Worm (Caenorhabditis elegans) whole organism, L4 larva: ENCODE data around the gene C30G7.4.

Source experiments
- R02D3.7 ChIP-seq: fragments of 150-350 bp; sonication (generic microtip); optimal IDR thresholded peaks from 3 replicates; lab custom pipeline; 2014; ENCODE audit warnings: missing biosample characterization, missing genetic modification characterization
- T26A8.4 ChIP-seq: fragments of 200-800 bp; sonication (Bioruptor generic); IDR thresholded peaks from 2 replicates; pipeline ENCODE4 v1.3.6; 2022; ENCODE audit warnings: missing genetic modification characterization, missing compliant biosample characterization
- Y75B8A.6 ChIP-seq: fragments of 200-800 bp; sonication (Bioruptor generic); IDR thresholded peaks from 2 replicates; pipeline ENCODE4 v1.3.6; 2022; ENCODE audit warnings: missing genetic modification reagents, missing genetic modification characterization, missing compliant biosample characterization
- aha-1 ChIP-seq: fragments of 150-350 bp; peaks from one replicate; lab custom pipeline; 2014; ENCODE audit warnings: missing biosample characterization, missing genetic modification characterization
- arid-1 ChIP-seq: fragments of 200-800 bp; sonication (Bioruptor generic); conservative IDR thresholded peaks from 2 replicates; pipeline ENCODE4 v1.3.6; 2022; ENCODE audit warnings: missing genetic modification reagents, missing genetic modification characterization, missing compliant biosample characterization
- attf-4 ChIP-seq: sonication (generic microtip); optimal IDR thresholded peaks from 3 replicates; lab custom pipeline; 2017; ENCODE audit warnings: missing biosample characterization, missing genetic modification characterization
- ceh-20 ChIP-seq: fragments of 200-800 bp; sonication (Bioruptor generic); IDR thresholded peaks from 2 replicates; pipeline ENCODE4 v1.3.6; 2022; ENCODE audit warnings: missing genetic modification reagents, missing genetic modification characterization, missing compliant biosample characterization
- ceh-44 ChIP-seq: fragments of 200-800 bp; sonication (Bioruptor generic); IDR thresholded peaks from 2 replicates; pipeline ENCODE4 v1.3.6; 2022; ENCODE audit warnings: missing genetic modification reagents, missing genetic modification characterization, missing compliant biosample characterization
- ces-1 ChIP-seq: fragments of 150-350 bp; sonication (generic microtip); optimal IDR thresholded peaks from 4 replicates; lab custom pipeline; 2014; ENCODE audit warnings: missing biosample characterization, missing genetic modification reagents, missing genetic modification characterization
- daf-16 ChIP-seq, 3 experiments: sonication (generic microtip); optimal IDR thresholded peaks; 2 replicates each; lab custom pipeline; 2016 to 2017; ENCODE audit warnings: missing genetic modification characterization in 3 of 3, missing genetic modification reagents in 3 of 3, mild to moderate bottlenecking in 2 of 3, missing compliant biosample characterization in 2 of 3, missing biosample characterization in 1 of 3, moderate library complexity in 1 of 3
- egl-27 ChIP-seq: sonication (generic microtip); optimal IDR thresholded peaks from 3 replicates; lab custom pipeline; 2017; ENCODE audit warnings: missing biosample characterization, missing genetic modification reagents, missing genetic modification characterization
- fkh-10 ChIP-seq: fragments of 150-350 bp; optimal IDR thresholded peaks from 2 replicates; lab custom pipeline; 2014; ENCODE audit warnings: missing biosample characterization, missing genetic modification reagents, missing genetic modification characterization
- gei-8 ChIP-seq: fragments of 200-800 bp; sonication (Bioruptor generic); optimal IDR thresholded peaks from 2 replicates; lab custom pipeline; 2018; ENCODE audit warnings: mild to moderate bottlenecking, missing genetic modification characterization, missing compliant biosample characterization
- hlh-11 ChIP-seq: fragments of 200-800 bp; sonication (Bioruptor generic); optimal IDR thresholded peaks from 2 replicates; lab custom pipeline; 2018; ENCODE audit warnings: mild to moderate bottlenecking, missing genetic modification characterization, missing compliant biosample characterization
- hlh-30 ChIP-seq: sonication (generic microtip); optimal IDR thresholded peaks from 2 replicates; lab custom pipeline; 2017; ENCODE audit warnings: antibody characterized with exemption, mild to moderate bottlenecking, missing genetic modification characterization, missing compliant biosample characterization; ENCODE audit not compliant: insufficient read depth
- hmg-1.1 ChIP-seq: fragments of 200-800 bp; sonication (Bioruptor generic); IDR thresholded peaks from 2 replicates; pipeline ENCODE4 v1.3.6; 2022; ENCODE audit warnings: missing genetic modification reagents, missing genetic modification characterization, missing compliant biosample characterization
- lim-7 ChIP-seq: fragments of 200-800 bp; sonication (Bioruptor generic); IDR thresholded peaks from 2 replicates; pipeline ENCODE4 v1.3.6; 2022; ENCODE audit warnings: missing genetic modification characterization, missing compliant biosample characterization
- lin-38 ChIP-seq: fragments of 200-800 bp; sonication (Bioruptor generic); IDR thresholded peaks from 2 replicates; pipeline ENCODE4 v1.3.6; 2022; ENCODE audit warnings: missing genetic modification reagents, missing genetic modification characterization, missing compliant biosample characterization
- lin-39 ChIP-seq: fragments of 150-350 bp; optimal IDR thresholded peaks from 2 replicates; lab custom pipeline; 2014; ENCODE audit warnings: missing biosample characterization, missing genetic modification reagents, missing genetic modification characterization
- lir-3 ChIP-seq: sonication (generic microtip); optimal IDR thresholded peaks from 2 replicates; lab custom pipeline; 2016; ENCODE audit warnings: mild to moderate bottlenecking, missing genetic modification characterization, missing compliant biosample characterization
- madf-9 ChIP-seq: fragments of 200-800 bp; sonication (Bioruptor generic); conservative IDR thresholded peaks from 2 replicates; pipeline ENCODE4 v1.3.6; 2022; ENCODE audit warnings: missing genetic modification reagents, missing genetic modification characterization, missing compliant biosample characterization
- mes-2 ChIP-seq: sonication (generic microtip); optimal IDR thresholded peaks from 2 replicates; lab custom pipeline; 2016; ENCODE audit warnings: missing genotype, mild to moderate bottlenecking, missing genetic modification characterization, missing compliant biosample characterization; ENCODE audit not compliant: poor library complexity, severe bottlenecking
- nhr-10 ChIP-seq: fragments of 150-350 bp; optimal IDR thresholded peaks from 2 replicates; lab custom pipeline; 2014; ENCODE audit warnings: missing biosample characterization, missing genetic modification characterization
- nhr-11 ChIP-seq: fragments of 150-350 bp; optimal IDR thresholded peaks from 2 replicates; lab custom pipeline; 2014; ENCODE audit warnings: missing biosample characterization, missing genetic modification characterization
- nhr-111 ChIP-seq: fragments of 200-800 bp; sonication (Bioruptor generic); optimal IDR thresholded peaks from 2 replicates; lab custom pipeline; 2018; ENCODE audit warnings: mild to moderate bottlenecking, missing genetic modification characterization, missing compliant biosample characterization
- nhr-28 ChIP-seq: fragments of 150-350 bp; optimal IDR thresholded peaks from 2 replicates; lab custom pipeline; 2014; ENCODE audit warnings: missing biosample characterization, missing genetic modification characterization
- nhr-6 ChIP-seq: fragments of 150-350 bp; optimal IDR thresholded peaks from 2 replicates; lab custom pipeline; 2014; ENCODE audit warnings: missing biosample characterization, missing genetic modification characterization
- nhr-76 ChIP-seq: fragments of 150-350 bp; optimal IDR thresholded peaks from 2 replicates; lab custom pipeline; 2014; ENCODE audit warnings: missing biosample characterization, missing genetic modification characterization
- php-3 ChIP-seq: fragments of 200-800 bp; sonication (Bioruptor generic); IDR thresholded peaks from 2 replicates; pipeline ENCODE4 v1.3.6; 2022; ENCODE audit warnings: missing genetic modification reagents, missing genetic modification characterization, missing compliant biosample characterization
- rbr-2 ChIP-seq: sonication (generic microtip); optimal IDR thresholded peaks from 2 replicates; lab custom pipeline; 2016; ENCODE audit warnings: missing genotype, missing genetic modification characterization, missing compliant biosample characterization
- sdz-12 ChIP-seq: fragments of 200-800 bp; sonication (Bioruptor generic); optimal IDR thresholded peaks from 2 replicates; lab custom pipeline; 2018; ENCODE audit warnings: mild to moderate bottlenecking, missing genetic modification characterization, missing compliant biosample characterization
- set-16 ChIP-seq: fragments of 200-800 bp; sonication (Bioruptor generic); IDR thresholded peaks from 2 replicates; pipeline ENCODE4 v1.3.6; 2022; ENCODE audit warnings: missing genetic modification reagents, missing genetic modification characterization, missing compliant biosample characterization
- spr-3 ChIP-seq: fragments of 200-800 bp; sonication (Bioruptor generic); optimal IDR thresholded peaks from 2 replicates; lab custom pipeline; 2018; ENCODE audit warnings: mild to moderate bottlenecking, missing genetic modification characterization, missing compliant biosample characterization
- tag-97 ChIP-seq: fragments of 200-800 bp; sonication (Bioruptor generic); IDR thresholded peaks from 2 replicates; pipeline ENCODE4 v1.3.6; 2022; ENCODE audit warnings: missing genetic modification characterization, missing compliant biosample characterization
- unc-39 ChIP-seq: sonication (generic microtip); optimal IDR thresholded peaks from 2 replicates; lab custom pipeline; 2017; ENCODE audit warnings: missing biosample characterization, missing genetic modification characterization
- unc-62 ChIP-seq, 3 experiments: fragments of 150-350 bp in 1 of 3; sonication (generic microtip); optimal IDR thresholded peaks in 2 of 3; peaks in 1 of 3; 1 replicate in 1 of 3; 2 replicates in 2 of 3; lab custom pipeline; 2014 to 2017; ENCODE audit warnings: missing biosample characterization in 3 of 3, missing genetic modification characterization in 3 of 3, missing genetic modification reagents in 3 of 3, missing genotype in 1 of 3
- zfp-2 ChIP-seq: sonication (generic microtip); optimal IDR thresholded peaks from 2 replicates; lab custom pipeline; 2016; ENCODE audit warnings: mild to moderate bottlenecking, missing genetic modification characterization, missing compliant biosample characterization
- zfp-3 ChIP-seq: fragments of 200-800 bp; sonication (Bioruptor generic); conservative IDR thresholded peaks from 2 replicates; pipeline ENCODE4 v1.3.6; 2022; ENCODE audit warnings: missing genetic modification reagents, missing genetic modification characterization, missing compliant biosample characterization
- zip-11 ChIP-seq: fragments of 200-800 bp; sonication (Bioruptor generic); IDR thresholded peaks from 2 replicates; pipeline ENCODE4 v1.3.6; 2022; ENCODE audit warnings: missing genetic modification characterization, missing compliant biosample characterization

The C30G7.4 gene

ce11 chrV:14936587-14936986 lies 10.3 kb downstream of the C30G7.4 start, which contains the start of gene C30G7.2:
C30G7.2 (plus strand) TSS chrV:14936887.
- TF ChIP-seq nhr-6 (no peak), hlh-11 (tag; lab: Kevin White, UChicago) (no peak), unc-62 (GFP tag; optimal IDR thresholded peaks at IDR 0.05 in 1 of 2; lab: Kevin White, UChicago) (no peak), unc-62 (tag; optimal IDR thresholded peaks at IDR 0.05; lab: Kevin White, UChicago) (no peak), attf-4 (tag; lab: Kevin White, UChicago) (no peak), gei-8 (GFP tag; lab: Kevin White, UChicago) (no peak), T26A8.4 (no peak), php-3 (GFP tag; lab: Robert Waterston, UW) (no peak), hlh-30 (tag; lab: Kevin White, UChicago) (no peak), fkh-10 (GFP tag; lab: Kevin White, UChicago) (no peak), ceh-44 (GFP tag; lab: Robert Waterston, UW) (no peak), mes-2 (tag; lab: Kevin White, UChicago) (no peak), nhr-28 (tag; lab: Kevin White, UChicago) (no peak), daf-16 (GFP tag; optimal IDR thresholded peaks at IDR 0.05; lab: Kevin White, UChicago) (no peak), daf-16 (tag; optimal IDR thresholded peaks at IDR 0.05; lab: Kevin White, UChicago) (no peak), ces-1 (GFP tag; lab: Kevin White, UChicago) (no peak), nhr-111 (no peak)

ce11 chrV:14933450-14934218 lies 13.3 kb downstream of the C30G7.4 start:
- no peak for TF ChIP-seq hlh-30 (tag; lab: Kevin White, UChicago)
- no peak for TF ChIP-seq sdz-12 (GFP tag; lab: Kevin White, UChicago)
- no peak for TF ChIP-seq zfp-2 (tag; lab: Kevin White, UChicago)
- no peak for TF ChIP-seq madf-9 (GFP tag; lab: Robert Waterston, UW)
- TF ChIP-seq nhr-10, result no peak
- TF ChIP-seq lim-7 (GFP tag; lab: Robert Waterston, UW), result no peak
- no peak for TF ChIP-seq nhr-76 (tag; lab: Kevin White, UChicago)
- no peak for TF ChIP-seq ceh-20 (GFP tag; lab: Robert Waterston, UW)
- no peak for TF ChIP-seq unc-39 (tag; lab: Kevin White, UChicago)
- TF ChIP-seq zip-11, result no peak
- TF ChIP-seq php-3 (GFP tag; lab: Robert Waterston, UW), result no peak
- no peak for TF ChIP-seq lin-38
- no peak for TF ChIP-seq tag-97 (GFP tag; lab: Robert Waterston, UW)
- TF ChIP-seq rbr-2 (tag; lab: Kevin White, UChicago), result no peak
- TF ChIP-seq lin-39, result no peak
- peak; percentile 95 for TF ChIP-seq aha-1 (tag; lab: Kevin White, UChicago)
- 0 out of 2 replicates have a peak, but pooled peaks have one; percentile 24 for TF ChIP-seq Y75B8A.6 (GFP tag; lab: Robert Waterston, UW)
- TF ChIP-seq hmg-1.1 (GFP tag; lab: Robert Waterston, UW), result peak; percentile 47; the same call in 1 of the 2 replicates
- TF ChIP-seq egl-27 (tag; lab: Kevin White, UChicago), result no peak
- no peak for TF ChIP-seq nhr-11 (tag; lab: Kevin White, UChicago)
- TF ChIP-seq zfp-3 (GFP tag; lab: Robert Waterston, UW), result no peak
- no peak for TF ChIP-seq R02D3.7 (tag; lab: Kevin White, UChicago)
- TF ChIP-seq lir-3 (tag; lab: Kevin White, UChicago), result no peak
- no peak for TF ChIP-seq nhr-6
- no peak for TF ChIP-seq arid-1 (GFP tag; lab: Robert Waterston, UW)
- TF ChIP-seq set-16 (GFP tag; lab: Robert Waterston, UW), result peak; percentile 73
- no peak for TF ChIP-seq daf-16 (GFP tag; optimal IDR thresholded peaks at IDR 0.05; lab: Kevin White, UChicago)
- no peak for TF ChIP-seq daf-16 (tag; optimal IDR thresholded peaks at IDR 0.05; lab: Kevin White, UChicago)
- TF ChIP-seq spr-3 (GFP tag; lab: Kevin White, UChicago), result no peak
